Worm (Caenorhabditis elegans): ENCODE data around the gene srv-19.

srv-19 gene

DNA sequence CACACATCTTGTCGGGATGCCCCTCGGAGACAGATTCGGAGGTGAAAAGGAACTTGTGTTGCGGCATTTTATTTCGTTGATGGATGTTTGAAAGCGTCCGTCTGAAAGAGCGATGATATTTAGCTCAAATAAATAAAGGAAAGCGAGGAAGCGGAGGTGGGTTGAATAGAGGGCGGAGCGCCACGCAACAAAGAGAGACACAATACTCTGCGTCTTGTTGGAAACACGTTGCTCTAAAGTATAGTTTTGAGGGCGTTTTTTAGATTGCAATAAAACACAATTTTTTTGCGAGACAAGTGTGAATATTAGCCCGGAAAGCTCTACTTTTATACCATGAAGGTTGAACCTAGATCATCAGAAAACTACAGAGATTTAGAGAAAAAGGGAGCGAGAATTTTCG is 27.5 kb downstream of the srv-19 start, which contains the start of gene sams-4:
Gene sams-4, minus strand, starts transcription at position 101 of the 400 bp plus-strand sequence.
- no peak for TF ChIP-seq tbp1 (GFP tag; optimal IDR thresholded peaks at IDR 0.05)
- no peak for TF ChIP-seq aptf-2 (GFP tag; conservative IDR thresholded peaks at IDR 0.05)
- TF ChIP-seq lin-40 (tag; optimal IDR thresholded peaks at IDR 0.05): no peak
- TF ChIP-seq ztf-3 (GFP tag; optimal IDR thresholded peaks at IDR 0.05): no peak
- TF ChIP-seq nfya-2 (GFP tag; IDR thresholded peaks at IDR 0.05): no peak
- no peak for TF ChIP-seq nfya-1 (tag; optimal IDR thresholded peaks at IDR 0.05; ENCODE audit: borderline replicate concordance, insufficient read depth)
- no peak for TF ChIP-seq bed-2 (GFP tag; IDR thresholded peaks at IDR 0.05)
- TF ChIP-seq ceh-40 (GFP tag; IDR thresholded peaks at IDR 0.05): no peak
- TF ChIP-seq attf-6 (GFP tag; IDR thresholded peaks at IDR 0.05): no peak
- TF ChIP-seq F52B5.7 (tag; optimal IDR thresholded peaks at IDR 0.05): no peak
- no peak for TF ChIP-seq ztf-26 (tag; optimal IDR thresholded peaks at IDR 0.05)
- TF ChIP-seq lsy-27 (tag; optimal IDR thresholded peaks at IDR 0.05; ENCODE audit: borderline replicate concordance, insufficient read depth): no peak
- no peak for TF ChIP-seq snpc-1.3 (tag; optimal IDR thresholded peaks at IDR 0.05; ENCODE audit: insufficient read depth)
- no peak for TF ChIP-seq hlh-26 (GFP tag; conservative IDR thresholded peaks at IDR 0.05)
- TF ChIP-seq sdz-38 (tag; optimal IDR thresholded peaks at IDR 0.05): no peak
- TF ChIP-seq repo-1 (tag; optimal IDR thresholded peaks at IDR 0.05): no peak
- TF ChIP-seq lin-54 (GFP tag; optimal IDR thresholded peaks at IDR 0.05): no peak

ce11 chrIV:5842905-5843304 is 30.8 kb downstream of the srv-19 start:
- TF ChIP-seq akir-1 (GFP tag; optimal IDR thresholded peaks at IDR 0.05) (no peak), nhr-90 (tag; optimal IDR thresholded peaks at IDR 0.05) (no peak), cebp-2 (GFP tag; IDR thresholded peaks at IDR 0.05) (0 out of 2 replicates have a peak, but pooled peaks have one; percentile 16), B0019.2 (GFP tag; conservative IDR thresholded peaks at IDR 0.05) (no peak), gei-17 (GFP tag; optimal IDR thresholded peaks at IDR 0.05) (no peak), efl-1 (GFP tag; optimal IDR thresholded peaks at IDR 0.05) (no peak), F22D6.2 (tag; optimal IDR thresholded peaks at IDR 0.05) (no peak)

DNA sequence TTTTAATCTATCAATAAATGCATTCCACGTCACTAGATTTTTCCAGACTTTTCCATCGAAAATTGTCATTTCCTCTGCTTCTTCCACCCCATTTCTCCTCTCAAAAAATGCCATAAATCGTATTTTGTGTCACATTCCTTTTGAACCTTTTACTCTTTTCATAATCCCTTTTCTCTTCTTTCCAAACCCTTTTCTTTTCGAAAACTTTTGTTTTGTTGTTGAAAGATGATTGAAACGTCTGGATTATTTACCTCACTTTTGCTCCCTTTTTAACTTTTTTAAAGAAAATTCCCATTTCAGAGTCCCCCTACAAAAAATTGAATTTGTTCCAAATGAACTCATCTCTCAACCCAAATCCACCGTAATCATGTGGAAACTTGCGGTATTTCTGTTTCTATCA is 34.5 kb downstream of the srv-19 start, which contains the start of gene C06E7.2:
Gene C06E7.2, plus strand, starts transcription at position 301 of the 400 bp plus-strand sequence.
- no peak for TF ChIP-seq T07F8.4 (tag; optimal IDR thresholded peaks at IDR 0.05)
- no peak for TF ChIP-seq snpc-3.4 (tag; optimal IDR thresholded peaks at IDR 0.05)
- no peak for TF ChIP-seq nhr-80 (tag; optimal IDR thresholded peaks at IDR 0.05)
- no peak for TF ChIP-seq ZK185.1 (tag; optimal IDR thresholded peaks at IDR 0.05; ENCODE audit: poor library complexity, severe bottlenecking)
- TF ChIP-seq hmg-20 (GFP tag; IDR thresholded peaks at IDR 0.05): no peak

DNA sequence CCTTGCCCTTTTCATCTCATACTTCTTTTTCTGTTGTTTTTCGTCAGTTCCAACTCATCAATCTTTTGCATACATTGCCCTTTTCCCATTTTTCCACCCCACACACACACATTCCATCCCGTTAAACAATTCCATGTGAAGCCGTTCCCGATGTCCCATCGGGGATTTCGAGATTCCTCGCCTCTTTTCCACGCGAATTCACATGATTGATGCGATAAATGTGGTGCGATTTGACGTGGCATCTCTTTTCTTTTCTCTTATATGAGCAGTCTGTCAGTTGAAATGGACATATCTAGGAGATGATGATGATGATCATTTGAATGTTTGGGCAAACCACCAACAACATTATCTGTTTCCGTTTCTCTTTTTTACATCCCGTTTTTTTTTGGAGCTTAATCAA is 39.5 kb downstream of the srv-19 start:
- TF ChIP-seq ztf-22 (GFP tag; optimal IDR thresholded peaks at IDR 0.05) (no peak), ekl-4 (GFP tag; IDR thresholded peaks at IDR 0.05) (no peak), madf-8 (GFP tag; conservative IDR thresholded peaks at IDR 0.05) (no peak), mel-28 (tag; optimal IDR thresholded peaks at IDR 0.05; ENCODE audit: borderline replicate concordance) (no peak), T07F8.4 (tag; optimal IDR thresholded peaks at IDR 0.05) (no peak), dpl-1 (GFP tag; optimal IDR thresholded peaks at IDR 0.05) (no peak), attf-5 (GFP tag; optimal IDR thresholded peaks at IDR 0.05) (no peak), unc-130 (GFP tag; optimal IDR thresholded peaks at IDR 0.05) (no peak), hlh-26 (GFP tag; conservative IDR thresholded peaks at IDR 0.05) (no peak), let-526 (GFP tag; IDR thresholded peaks at IDR 0.05) (no peak), ceh-100 (GFP tag; IDR thresholded peaks at IDR 0.05) (no peak), cebp-2 (GFP tag; IDR thresholded peaks at IDR 0.05) (no peak), hmg-20 (GFP tag; IDR thresholded peaks at IDR 0.05) (no peak)
